Worm (Caenorhabditis elegans): ENCODE results near the gene cest-26.

- TF ChIP-seq nhr-77 (tag; optimal IDR thresholded peaks at IDR 0.05) = no peak
- no peak for TF ChIP-seq nhr-11 (tag; optimal IDR thresholded peaks at IDR 0.05)
- no peak for TF ChIP-seq aly-2 (tag; optimal IDR thresholded peaks at IDR 0.05)
- TF ChIP-seq lin-35 (GFP tag; optimal IDR thresholded peaks at IDR 0.05) = no peak
- TF ChIP-seq elt-3 (tag; optimal IDR thresholded peaks at IDR 0.05) = no peak
- TF ChIP-seq fkh-4 (tag; optimal IDR thresholded peaks at IDR 0.05; ENCODE audit: borderline replicate concordance) = no peak
- no peak for TF ChIP-seq C04F5.9 (tag; optimal IDR thresholded peaks at IDR 0.05)
These were observed 29.0 kb downstream of the cest-26 start for ce11 chrX:4408466-4408865.

All from whole organism, L1 larva.